Worm (Caenorhabditis elegans): ENCODE measurements around the gene ule-4.

Gene ule-4

ce11 chrIV:13694600-13694999, 47.1 kb upstream of the ule-4 start:
- no peak for TF ChIP-seq unc-130 (GFP tag; optimal IDR thresholded peaks at IDR 0.05)
- TF ChIP-seq mxl-3 (GFP tag; optimal IDR thresholded peaks at IDR 0.05), result no peak
- no peak for TF ChIP-seq arid-1 (GFP tag; conservative IDR thresholded peaks at IDR 0.05)
- 0 out of 2 replicates have a peak, but pooled peaks have one; percentile 15 for TF ChIP-seq tra-1 (GFP tag; IDR thresholded peaks at IDR 0.05)
- no peak for TF ChIP-seq lin-29 (GFP tag; IDR thresholded peaks at IDR 0.05)
- TF ChIP-seq vab-7 (GFP tag; IDR thresholded peaks at IDR 0.05), result peak; percentile 27; the same call in 1 of the 2 replicates
- no peak for TF ChIP-seq R02D3.7 (tag; optimal IDR thresholded peaks at IDR 0.05)
- no peak for TF ChIP-seq unc-39 (tag; optimal IDR thresholded peaks at IDR 0.05)
- TF ChIP-seq nhr-76 (tag; optimal IDR thresholded peaks at IDR 0.05), result no peak
- TF ChIP-seq mep-1 (tag; optimal IDR thresholded peaks at IDR 0.05), result no peak
- TF ChIP-seq Y5F2A.4 (GFP tag; optimal IDR thresholded peaks at IDR 0.05), result no peak
- TF ChIP-seq ceh-62 (tag; optimal IDR thresholded peaks at IDR 0.05), result no peak
- TF ChIP-seq zfp-2 (tag; optimal IDR thresholded peaks at IDR 0.05), result no peak
- TF ChIP-seq snpc-1.2 (GFP tag; IDR thresholded peaks at IDR 0.05), result no peak
- peak; percentile 86 for TF ChIP-seq ceh-20 (GFP tag; IDR thresholded peaks at IDR 0.05)
- TF ChIP-seq jun-1 (tag; optimal IDR thresholded peaks at IDR 0.05), result no peak
- TF ChIP-seq pqm-1 (tag; optimal IDR thresholded peaks at IDR 0.05), result no peak
- no peak for TF ChIP-seq rbr-2 (tag; optimal IDR thresholded peaks at IDR 0.05)
- TF ChIP-seq pha-4 (GFP tag; IDR thresholded peaks at IDR 0.05), result no peak
- TF ChIP-seq pha-4 (tag; optimal IDR thresholded peaks at IDR 0.05), result no peak
- TF ChIP-seq F10B5.3 (tag; optimal IDR thresholded peaks at IDR 0.05), result no peak
- peak in 1 of 2 experiments; percentile 97 for TF ChIP-seq unc-62 (GFP tag; optimal IDR thresholded peaks at IDR 0.05 in 1 of 2)
- TF ChIP-seq unc-62 (tag; optimal IDR thresholded peaks at IDR 0.05), result peak; percentile 17
- no peak for TF ChIP-seq daf-12 (tag; optimal IDR thresholded peaks at IDR 0.05)
- TF ChIP-seq dmd-8 (GFP tag; IDR thresholded peaks at IDR 0.05), result no peak
- no peak for TF ChIP-seq ceh-32 (tag; optimal IDR thresholded peaks at IDR 0.05; ENCODE audit: poor library complexity)
- no peak for TF ChIP-seq spr-3 (GFP tag; optimal IDR thresholded peaks at IDR 0.05)
- TF ChIP-seq nhr-28 (tag; optimal IDR thresholded peaks at IDR 0.05), result no peak

- no peak for TF ChIP-seq mxl-3 (GFP tag; optimal IDR thresholded peaks at IDR 0.05)
- no peak for TF ChIP-seq ZK546.5 (tag; optimal IDR thresholded peaks at IDR 0.05)
- TF ChIP-seq dve-1 (tag; optimal IDR thresholded peaks at IDR 0.05; ENCODE audit: insufficient read depth), result no peak
- no peak for TF ChIP-seq D1046.2 (GFP tag; IDR thresholded peaks at IDR 0.05)
- TF ChIP-seq zfp-2 (tag; optimal IDR thresholded peaks at IDR 0.05), result no peak
- no peak for TF ChIP-seq madf-5 (GFP tag; IDR thresholded peaks at IDR 0.05)
- TF ChIP-seq nhr-77 (tag; optimal IDR thresholded peaks at IDR 0.05), result no peak
- TF ChIP-seq dmd-8 (GFP tag; IDR thresholded peaks at IDR 0.05), result no peak
- TF ChIP-seq spr-3 (GFP tag; optimal IDR thresholded peaks at IDR 0.05), result no peak
- no peak for TF ChIP-seq nhr-42 (GFP tag; IDR thresholded peaks at IDR 0.05)
- TF ChIP-seq attf-4 (tag; optimal IDR thresholded peaks at IDR 0.05), result no peak
- TF ChIP-seq F44E2.7 (GFP tag; IDR thresholded peaks at IDR 0.05), result no peak
- TF ChIP-seq unc-130 (GFP tag; optimal IDR thresholded peaks at IDR 0.05), result no peak
- TF ChIP-seq R02D3.7 (tag; optimal IDR thresholded peaks at IDR 0.05), result no peak
- no peak for TF ChIP-seq egl-43 (GFP tag; IDR thresholded peaks at IDR 0.05)
- no peak for TF ChIP-seq egl-27 (tag; optimal IDR thresholded peaks at IDR 0.05)
- no peak for TF ChIP-seq Y105C5A.15 (GFP tag; IDR thresholded peaks at IDR 0.05)
- no peak for TF ChIP-seq duxl-1 (tag; optimal IDR thresholded peaks at IDR 0.05; ENCODE audit: poor library complexity)
- TF ChIP-seq nhr-48 (tag; optimal IDR thresholded peaks at IDR 0.05), result no peak
- TF ChIP-seq lim-7 (GFP tag; IDR thresholded peaks at IDR 0.05), result no peak
Observed at ce11 chrIV:13693976-13694375, 46.5 kb upstream of the ule-4 start.

All from whole organism, L4 larva.